Fruit fly (Drosophila melanogaster): ENCODE results near the gene CG12099.

The CG12099 gene

dm6 chr3L:1587140-1587849, 29.0 kb upstream of the CG12099 start (continued):
- TF ChIP-seq CG30403 (GFP tag; optimal IDR thresholded peaks at IDR 0.05) (peak; percentile 76), CG13775 (GFP tag; optimal IDR thresholded peaks at IDR 0.05) (peak; percentile 43), pb (GFP tag; optimal IDR thresholded peaks at IDR 0.05) (peak; percentile 75), sr (GFP tag; IDR thresholded peaks at IDR 0.05) (peak; percentile 56; the same call in 2 of the 3 replicates), sima (GFP tag; optimal IDR thresholded peaks at IDR 0.05) (peak; percentile 60), mld (GFP tag; IDR thresholded peaks at IDR 0.05; ENCODE audit: partially characterized antibody) (no peak), sc (optimal IDR thresholded peaks at IDR 0.05) (no peak), sc (GFP tag; optimal IDR thresholded peaks at IDR 0.05) (no peak), her (GFP tag; optimal IDR thresholded peaks at IDR 0.05) (peak; percentile 83), CG17568 (GFP tag; optimal IDR thresholded peaks at IDR 0.05) (no peak), pum (GFP tag; optimal IDR thresholded peaks at IDR 0.05) (peak; percentile 76), CG34422 (GFP tag; IDR thresholded peaks at IDR 0.05) (peak; percentile 91), CG11085 (GFP tag; IDR thresholded peaks at IDR 0.05) (peak; percentile 86), nau (GFP tag; optimal IDR thresholded peaks at IDR 0.05) (peak; percentile 58), CG10366 (GFP tag; IDR thresholded peaks at IDR 0.05) (peak; percentile 87), sna (GFP tag; IDR thresholded peaks at IDR 0.05; ENCODE audit: partially characterized antibody) (no peak), CG7271 (tag; optimal IDR thresholded peaks at IDR 0.05) (no peak), Dll (GFP tag; IDR thresholded peaks at IDR 0.05; ENCODE audit: partially characterized antibody) (no peak), Eip74EF (GFP tag; optimal IDR thresholded peaks at IDR 0.05) (peak in 1 of 2 experiments; percentile 35), Nf-YB (GFP tag; optimal IDR thresholded peaks at IDR 0.05) (peak; percentile 17), pros (GFP tag; optimal IDR thresholded peaks at IDR 0.05) (no peak), vnd (GFP tag; IDR thresholded peaks at IDR 0.05; ENCODE audit: partially characterized antibody) (no peak), p53 (GFP tag; optimal IDR thresholded peaks at IDR 0.05) (no peak), Lpt (GFP tag; optimal IDR thresholded peaks at IDR 0.05) (no peak), CG15073 (GFP tag; optimal IDR thresholded peaks at IDR 0.05) (no peak), HmgD (GFP tag; optimal IDR thresholded peaks at IDR 0.05) (no peak), Ravus (GFP tag; IDR thresholded peaks at IDR 0.05) (peak; percentile 78), slou (GFP tag; optimal IDR thresholded peaks at IDR 0.05) (peak; percentile 64), HLH54F (GFP tag; optimal IDR thresholded peaks at IDR 0.05) (peak; percentile 80), E2f2 (GFP tag; IDR thresholded peaks at IDR 0.05) (peak; percentile 56), Ada2b (GFP tag; IDR thresholded peaks at IDR 0.05) (peak; percentile 93), Mes4 (GFP tag; optimal IDR thresholded peaks at IDR 0.05) (peak; percentile 32), CG12659 (GFP tag; optimal IDR thresholded peaks at IDR 0.05) (peak; percentile 74), nmo (GFP tag; optimal IDR thresholded peaks at IDR 0.05) (peak; percentile 59), so (GFP tag; IDR thresholded peaks at IDR 0.05) (peak; percentile 80), CG8944 (GFP tag; optimal IDR thresholded peaks at IDR 0.05) (peak; percentile 76), CG11504 (tag; optimal IDR thresholded peaks at IDR 0.05) (peak; percentile 88), CG16779 (GFP tag; IDR thresholded peaks at IDR 0.05) (peak; percentile 89), psq (GFP tag; optimal IDR thresholded peaks at IDR 0.05) (no peak), bab2 (GFP tag; optimal IDR thresholded peaks at IDR 0.05) (peak; percentile 87), Dek (tag; optimal IDR thresholded peaks at IDR 0.05) (peak; percentile 49), CG9437 (GFP tag; optimal IDR thresholded peaks at IDR 0.05) (peak; percentile 33), kah (GFP tag; optimal IDR thresholded peaks at IDR 0.05) (peak; percentile 64), CG14710 (tag; optimal IDR thresholded peaks at IDR 0.05) (peak; percentile 46), H15 (GFP tag; IDR thresholded peaks at IDR 0.05) (peak; percentile 85), CG18262 (tag; optimal IDR thresholded peaks at IDR 0.05) (peak; percentile 66), Lim3 (GFP tag; IDR thresholded peaks at IDR 0.05) (peak; percentile 48; the same call in 1 of the 2 replicates), twi (tag; optimal IDR thresholded peaks at IDR 0.05) (peak; percentile 58), CG15601 (tag; optimal IDR thresholded peaks at IDR 0.05) (peak; percentile 12), trem (tag; optimal IDR thresholded peaks at IDR 0.05) (peak; percentile 18)
